Fruit fly (Drosophila melanogaster) whole organism, prepupa: ENCODE measurements around the gene CG17784.

Experiments used
- CG1621 ChIP-seq: fragments of 200-800 bp; sonication (Bioruptor generic); optimal IDR thresholded peaks from 3 replicates; lab custom pipeline; 2018; ENCODE audit warnings: missing biosample characterization, mild to moderate bottlenecking, missing genetic modification characterization
- CG16779 ChIP-seq: fragments of 200-800 bp; sonication (Bioruptor generic); optimal IDR thresholded peaks from 3 replicates; lab custom pipeline; 2017; ENCODE audit warnings: missing biosample characterization, mild to moderate bottlenecking, missing genetic modification characterization
- CG3032 ChIP-seq: fragments of 200-800 bp; optimal IDR thresholded peaks from 2 replicates; lab custom pipeline; 2019; ENCODE audit warnings: missing biosample characterization, mild to moderate bottlenecking, missing genetic modification characterization, moderate library complexity
- CG34406 ChIP-seq: fragments of 200-800 bp; sonication (Bioruptor generic); optimal IDR thresholded peaks from 3 replicates; lab custom pipeline; 2016; ENCODE audit warnings: missing biosample characterization, missing genetic modification characterization
- CG6808 ChIP-seq: fragments of 200-800 bp; sonication (Bioruptor generic); optimal IDR thresholded peaks from 3 replicates; lab custom pipeline; 2017; ENCODE audit warnings: missing biosample characterization, missing genetic modification characterization, mild to moderate bottlenecking, moderate library complexity, missing genetic modification reagents
- CG7368 ChIP-seq: fragments of 200-800 bp; sonication (Bioruptor generic); optimal IDR thresholded peaks from 3 replicates; lab custom pipeline; 2016; ENCODE audit warnings: missing biosample characterization, missing genetic modification characterization
- Eip93F ChIP-seq: fragments of 200-800 bp; sonication (Bioruptor generic); optimal IDR thresholded peaks from 2 replicates; lab custom pipeline; 2016; ENCODE audit warnings: missing biosample characterization, mild to moderate bottlenecking, missing genetic modification characterization
- Gug ChIP-seq: fragments of 200-800 bp; sonication (Bioruptor generic); IDR thresholded peaks from 2 replicates; pipeline ENCODE4 v1.3.6; 2022; ENCODE audit warnings: missing biosample characterization, missing genetic modification characterization
- Hr39 ChIP-seq: fragments of 200-800 bp; sonication (Bioruptor generic); optimal IDR thresholded peaks from 2 replicates; lab custom pipeline; 2016; ENCODE audit warnings: missing biosample characterization, missing genetic modification characterization
- OdsH ChIP-seq: fragments of 200-800 bp; sonication (Bioruptor generic); optimal IDR thresholded peaks from 3 replicates; lab custom pipeline; 2016; ENCODE audit warnings: missing biosample characterization, missing genetic modification characterization
- dac ChIP-seq: fragments of 200-800 bp; sonication (Bioruptor generic); optimal IDR thresholded peaks from 2 replicates; lab custom pipeline; 2017; ENCODE audit warnings: missing biosample characterization, mild to moderate bottlenecking, missing genetic modification characterization
- dsx ChIP-seq: fragments of 200-800 bp; optimal IDR thresholded peaks from 3 replicates; lab custom pipeline; 2019; ENCODE audit warnings: missing biosample characterization, mild to moderate bottlenecking, missing genetic modification characterization, moderate library complexity; ENCODE audit not compliant: poor library complexity, severe bottlenecking
- fd59A ChIP-seq: fragments of 200-800 bp; sonication (Bioruptor generic); optimal IDR thresholded peaks from 2 replicates; lab custom pipeline; 2017; ENCODE audit warnings: missing biosample characterization, mild to moderate bottlenecking, missing genetic modification characterization, missing genetic modification reagents
- topi ChIP-seq: fragments of 200-800 bp; sonication (Bioruptor generic); optimal IDR thresholded peaks from 3 replicates; lab custom pipeline; 2016; ENCODE audit warnings: missing biosample characterization, missing genetic modification characterization

DNA sequence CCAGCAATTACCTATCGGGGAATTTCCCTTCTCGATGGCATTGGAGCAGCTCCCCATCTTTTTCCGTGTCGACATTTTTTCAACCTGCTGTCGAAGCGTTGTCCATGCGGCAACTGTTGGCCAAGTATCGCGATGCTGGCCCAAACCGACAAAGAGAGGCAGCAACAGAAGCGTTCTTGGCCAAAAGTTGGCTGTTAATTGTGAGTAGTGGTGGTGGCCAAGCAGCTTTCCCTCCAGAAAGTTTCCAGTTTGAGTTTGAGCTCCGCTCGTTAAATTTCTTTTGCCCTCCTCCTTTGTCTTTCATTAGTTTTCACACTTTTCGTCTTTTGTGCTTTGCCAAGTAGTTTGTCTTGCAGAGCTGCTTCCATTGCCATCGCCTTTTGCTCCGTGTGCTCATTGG, 7.9 kb upstream of the CG17784 start, which contains the start of gene CG17782:
- TF ChIP-seq fd59A (GFP tag; lab: Kevin White, UChicago) (no peak), Hr39 (no peak), OdsH (GFP tag; lab: Kevin White, UChicago) (no peak), Eip93F (GFP tag; lab: Kevin White, UChicago) (no peak), topi (no peak), CG6808 (GFP tag; lab: Kevin White, UChicago) (no peak), CG7368 (GFP tag; lab: Kevin White, UChicago) (no peak), dsx (GFP tag; lab: Kevin White, UChicago) (no peak), CG3032 (tag; lab: Kevin White, UChicago) (no peak), CG16779 (tag; lab: Kevin White, UChicago) (no peak), CG1621 (no peak), dac (no peak), Gug (GFP tag; lab: Robert Waterston, UW) (no peak), CG34406 (GFP tag; lab: Kevin White, UChicago) (no peak)
